Worm (Caenorhabditis elegans) whole organism, late embryonic: ENCODE data around the gene fip-5.

ENCODE experiments used
- F13H6.1 ChIP-seq: sonication (generic microtip); optimal IDR thresholded peaks from 2 replicates; lab custom pipeline; 2016; ENCODE audit warnings: missing genetic modification characterization, missing compliant biosample characterization
- K02D7.2 ChIP-seq: sonication (generic microtip); optimal IDR thresholded peaks from 2 replicates; lab custom pipeline; 2017; ENCODE audit warnings: mild to moderate bottlenecking, missing genetic modification characterization, missing compliant biosample characterization
- ahr-1 ChIP-seq: sonication (generic microtip); optimal IDR thresholded peaks from 2 replicates; lab custom pipeline; 2016; ENCODE audit warnings: missing genetic modification characterization, missing compliant biosample characterization
- ceh-14 ChIP-seq: sonication (generic microtip); optimal IDR thresholded peaks from 2 replicates; lab custom pipeline; 2016; ENCODE audit warnings: missing genotype, missing genetic modification characterization, missing compliant biosample characterization
- ceh-2 ChIP-seq: sonication (generic microtip); optimal IDR thresholded peaks from 2 replicates; lab custom pipeline; 2016; ENCODE audit warnings: missing genotype, missing genetic modification characterization, missing compliant biosample characterization
- ceh-24 ChIP-seq: sonication (generic microtip); optimal IDR thresholded peaks from 2 replicates; lab custom pipeline; 2016; ENCODE audit warnings: mild to moderate bottlenecking, missing genetic modification characterization, missing compliant biosample characterization
- ceh-30 ChIP-seq: fragments of 150-350 bp; optimal IDR thresholded peaks from 2 replicates; lab custom pipeline; 2014; ENCODE audit warnings: missing biosample characterization, missing genetic modification characterization
- ceh-45 ChIP-seq: fragments of 200-800 bp; sonication (Bioruptor generic); IDR thresholded peaks from 2 replicates; pipeline ENCODE4 v1.3.6; 2022; ENCODE audit warnings: missing genetic modification reagents, missing genetic modification characterization, missing compliant biosample characterization
- ceh-9 ChIP-seq: sonication (generic microtip); optimal IDR thresholded peaks from 2 replicates; lab custom pipeline; 2016; ENCODE audit warnings: mild to moderate bottlenecking, missing genetic modification characterization, inconsistent platforms, missing compliant biosample characterization
- che-1 ChIP-seq: sonication (generic microtip); optimal IDR thresholded peaks from 2 replicates; lab custom pipeline; 2016; ENCODE audit warnings: mild to moderate bottlenecking, missing genetic modification characterization, missing compliant biosample characterization
- dmd-4 ChIP-seq: sonication (generic microtip); optimal IDR thresholded peaks from 2 replicates; lab custom pipeline; 2016; ENCODE audit warnings: borderline replicate concordance, missing genetic modification characterization, missing compliant biosample characterization
- elt-4 ChIP-seq: sonication (generic microtip); optimal IDR thresholded peaks from 2 replicates; lab custom pipeline; 2016; ENCODE audit warnings: missing genetic modification characterization, missing compliant biosample characterization
- eyg-1 ChIP-seq: sonication (generic microtip); optimal IDR thresholded peaks from 2 replicates; lab custom pipeline; 2016; ENCODE audit warnings: missing genotype, missing genetic modification characterization, missing compliant biosample characterization
- hlh-13 ChIP-seq: fragments of 200-800 bp; sonication (Bioruptor generic); optimal IDR thresholded peaks from 2 replicates; lab custom pipeline; 2018; ENCODE audit warnings: mild to moderate bottlenecking, missing genetic modification characterization, missing compliant biosample characterization
- hlh-30 ChIP-seq: sonication (generic microtip); optimal IDR thresholded peaks from 2 replicates; lab custom pipeline; 2017; ENCODE audit warnings: antibody characterized with exemption, missing genetic modification characterization, missing compliant biosample characterization; ENCODE audit not compliant: insufficient read depth
- lim-6 ChIP-seq: sonication (generic microtip); optimal IDR thresholded peaks from 2 replicates; lab custom pipeline; 2016; ENCODE audit warnings: missing genetic modification characterization, missing compliant biosample characterization
- lin-11 ChIP-seq: fragments of 200-800 bp; sonication (Bioruptor generic); optimal IDR thresholded peaks from 2 replicates; lab custom pipeline; 2018; ENCODE audit warnings: mild to moderate bottlenecking, missing genetic modification characterization, missing compliant biosample characterization
- mec-3 ChIP-seq: sonication (generic microtip); optimal IDR thresholded peaks from 2 replicates; lab custom pipeline; 2016; ENCODE audit warnings: borderline replicate concordance, missing genetic modification characterization, missing compliant biosample characterization
- nhr-11 ChIP-seq: fragments of 150-350 bp; optimal IDR thresholded peaks from 2 replicates; lab custom pipeline; 2014; ENCODE audit warnings: missing biosample characterization, missing genetic modification characterization
- npax-4 ChIP-seq: sonication (generic microtip); optimal IDR thresholded peaks from 2 replicates; lab custom pipeline; 2016; ENCODE audit warnings: missing genetic modification characterization, missing compliant biosample characterization
- odd-2 ChIP-seq: sonication (generic microtip); optimal IDR thresholded peaks from 2 replicates; lab custom pipeline; 2017; ENCODE audit warnings: antibody characterized with exemption, mild to moderate bottlenecking, missing genetic modification characterization, missing compliant biosample characterization
- pax-1 ChIP-seq: fragments of 150-350 bp; optimal IDR thresholded peaks from 2 replicates; lab custom pipeline; 2014; ENCODE audit warnings: missing biosample characterization, missing genetic modification characterization
- pros-1 ChIP-seq: fragments of 150-350 bp; optimal IDR thresholded peaks from 2 replicates; lab custom pipeline; 2014; ENCODE audit warnings: missing biosample characterization, missing genetic modification reagents, missing genetic modification characterization
- ref-2 ChIP-seq: sonication (generic microtip); optimal IDR thresholded peaks from 2 replicates; lab custom pipeline; 2016; ENCODE audit warnings: missing genetic modification characterization, missing compliant biosample characterization
- rnt-1 ChIP-seq: sonication (generic microtip); optimal IDR thresholded peaks from 2 replicates; lab custom pipeline; 2016; ENCODE audit warnings: missing genetic modification characterization, missing compliant biosample characterization
- sdc-2 ChIP-seq: sonication (generic microtip); optimal IDR thresholded peaks from 2 replicates; lab custom pipeline; 2016; ENCODE audit warnings: missing genotype, missing genetic modification characterization, missing compliant biosample characterization
- sox-4 ChIP-seq: sonication (generic microtip); optimal IDR thresholded peaks from 2 replicates; lab custom pipeline; 2017; ENCODE audit warnings: mild to moderate bottlenecking, missing genetic modification characterization, inconsistent platforms, missing compliant biosample characterization
- syd-9 ChIP-seq: sonication (generic microtip); optimal IDR thresholded peaks from 2 replicates; lab custom pipeline; 2016; ENCODE audit warnings: mild to moderate bottlenecking, missing genetic modification characterization, moderate library complexity, missing compliant biosample characterization
- tbx-7 ChIP-seq: sonication (generic microtip); optimal IDR thresholded peaks from 2 replicates; lab custom pipeline; 2016; ENCODE audit warnings: missing genotype, missing genetic modification characterization, missing compliant biosample characterization
- unc-3 ChIP-seq, 2 experiments: fragments of 200-800 bp in 1 of 2; sonication (Bioruptor generic) in 1 of 2; sonication (generic microtip) in 1 of 2; conservative IDR thresholded peaks in 1 of 2; optimal IDR thresholded peaks in 1 of 2; 2 replicates each; pipeline versions ENCODE4 v1.3.6 to Lab custom; 2016 to 2022; ENCODE audit warnings: missing compliant biosample characterization in 2 of 2, missing genetic modification characterization in 2 of 2, missing genetic modification reagents in 1 of 2
- unc-86 ChIP-seq: sonication (generic microtip); optimal IDR thresholded peaks from 2 replicates; lab custom pipeline; 2016; ENCODE audit warnings: missing genetic modification characterization, missing compliant biosample characterization
- zip-5 ChIP-seq: sonication (generic microtip); optimal IDR thresholded peaks from 2 replicates; lab custom pipeline; 2016; ENCODE audit warnings: missing genetic modification characterization, missing compliant biosample characterization
- ztf-16 ChIP-seq: sonication (generic microtip); optimal IDR thresholded peaks from 2 replicates; lab custom pipeline; 2017; ENCODE audit warnings: missing genetic modification characterization, missing compliant biosample characterization

fip-5 gene

ce11 chrX:10306289-10306688 is 3.7 kb downstream of the fip-5 start, which contains the start of gene cnc-8:
Gene cnc-8 (plus strand): TSS chrX:10306595.
- no peak for TF ChIP-seq unc-3 (GFP tag; conservative IDR thresholded peaks at IDR 0.05; lab: Robert Waterston, UW)
- TF ChIP-seq unc-3 (tag; optimal IDR thresholded peaks at IDR 0.05; lab: Kevin White, UChicago): no peak
- no peak for TF ChIP-seq ceh-14 (tag; lab: Kevin White, UChicago)
- TF ChIP-seq F13H6.1 (tag; lab: Kevin White, UChicago): no peak
- no peak for TF ChIP-seq pax-1 (tag; lab: Kevin White, UChicago)

ce11 chrX:10306923-10307322 is 4.4 kb downstream of the fip-5 start:
- no peak for TF ChIP-seq dmd-4
- TF ChIP-seq tbx-7: no peak
- no peak for TF ChIP-seq ahr-1 (tag; lab: Kevin White, UChicago)
- no peak for TF ChIP-seq lim-6 (tag; lab: Kevin White, UChicago)
- TF ChIP-seq rnt-1 (tag; lab: Kevin White, UChicago): no peak
- TF ChIP-seq ceh-9: no peak
- no peak for TF ChIP-seq che-1 (tag; lab: Kevin White, UChicago)
- no peak for TF ChIP-seq hlh-13 (GFP tag; lab: Kevin White, UChicago)
- no peak for TF ChIP-seq zip-5
- no peak for TF ChIP-seq mec-3 (tag; lab: Kevin White, UChicago)
- no peak for TF ChIP-seq unc-86 (tag; lab: Kevin White, UChicago)
- no peak for TF ChIP-seq ceh-30 (tag; lab: Kevin White, UChicago)
- no peak for TF ChIP-seq syd-9 (tag; lab: Kevin White, UChicago)
- TF ChIP-seq elt-4 (tag; lab: Kevin White, UChicago): no peak

DNA sequence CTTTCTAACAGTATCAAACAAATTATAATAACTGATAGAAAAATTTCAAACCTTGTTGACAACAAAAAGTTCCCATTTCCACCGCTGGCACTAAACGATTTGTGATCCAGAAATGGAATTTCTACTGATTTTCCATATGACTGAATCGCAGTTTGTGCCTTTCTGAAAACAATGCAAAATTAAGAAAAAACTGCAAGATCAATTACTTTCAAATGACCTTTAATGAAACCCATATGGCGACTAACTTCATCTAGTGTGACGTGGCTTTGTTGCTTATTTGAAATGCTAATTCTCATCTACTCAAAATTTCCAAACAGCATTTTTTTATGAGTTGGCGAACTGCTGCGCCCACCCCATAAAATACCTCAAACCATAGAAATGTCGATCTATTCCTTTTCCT is 5.0 kb downstream of the fip-5 start, which contains the start of gene F41E7.7:
F41E7.7 (plus strand) TSS at position 301 of the 400 bp plus-strand sequence.
- TF ChIP-seq pros-1: no peak
- no peak for TF ChIP-seq ceh-2 (tag; lab: Kevin White, UChicago)
- TF ChIP-seq nhr-11 (tag; lab: Kevin White, UChicago): no peak
- TF ChIP-seq K02D7.2 (tag; lab: Kevin White, UChicago): no peak
- no peak for TF ChIP-seq syd-9 (tag; lab: Kevin White, UChicago)
- no peak for TF ChIP-seq odd-2 (tag; lab: Kevin White, UChicago)
- TF ChIP-seq F13H6.1 (tag; lab: Kevin White, UChicago): no peak
- no peak for TF ChIP-seq ztf-16 (tag; lab: Kevin White, UChicago)
- no peak for TF ChIP-seq sox-4 (tag; lab: Kevin White, UChicago)

- TF ChIP-seq che-1 (tag; lab: Kevin White, UChicago): no peak
Observed at ce11 chrX:10310366-10310765, 7.8 kb downstream of the fip-5 start, which contains the start of gene F41E7.6. Gene F41E7.6 (minus strand): TSS chrX:10310466.

- TF ChIP-seq ceh-24 (tag; lab: Kevin White, UChicago): no peak
Observed at ce11 chrX:10315905-10316304, 13.4 kb downstream of the fip-5 start, which contains the start of gene F41E7.9. Gene F41E7.9 (minus strand): TSS chrX:10316005.

DNA sequence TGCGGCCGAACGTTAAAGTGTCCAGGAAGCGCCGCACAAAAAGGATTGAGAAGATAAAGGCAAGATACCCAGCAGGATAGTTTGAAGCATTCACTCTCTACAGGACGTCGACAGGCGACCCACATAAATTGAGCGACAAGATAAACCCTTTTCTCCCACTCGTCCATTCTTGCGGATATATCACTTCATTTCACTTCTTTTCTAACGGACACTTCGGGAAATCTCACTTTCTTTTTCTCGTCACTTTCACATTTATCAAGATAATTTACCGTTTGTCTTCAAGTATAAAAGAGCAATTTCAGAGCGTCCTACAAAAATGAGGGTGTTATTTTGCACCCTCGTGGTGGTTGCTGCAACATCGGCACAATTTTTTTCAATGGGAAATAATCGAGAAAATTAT is 15.0 kb downstream of the fip-5 start, which contains the start of gene R07E3.6:
R07E3.6 (plus strand) TSS at position 158 of the 400 bp plus-strand sequence.
- TF ChIP-seq unc-3 (GFP tag; conservative IDR thresholded peaks at IDR 0.05; lab: Robert Waterston, UW) (no peak), unc-3 (tag; optimal IDR thresholded peaks at IDR 0.05; lab: Kevin White, UChicago) (no peak), ztf-16 (tag; lab: Kevin White, UChicago) (no peak), tbx-7 (no peak), lin-11 (tag; lab: Kevin White, UChicago) (no peak), npax-4 (no peak), zip-5 (no peak), che-1 (tag; lab: Kevin White, UChicago) (no peak), ref-2 (tag; lab: Kevin White, UChicago) (no peak), eyg-1 (tag; lab: Kevin White, UChicago) (no peak), nhr-11 (tag; lab: Kevin White, UChicago) (no peak), sdc-2 (no peak), sox-4 (tag; lab: Kevin White, UChicago) (no peak), ceh-45 (no peak), hlh-30 (no peak)
